Worm (Caenorhabditis elegans) whole organism, L4 larva: ENCODE data around the gene F09E10.6.
A peak's percentile ranks its signal among the peaks of the same experiment; 100 is the strongest.

ENCODE experiments used
- F10B5.3 ChIP-seq: sonication (generic microtip); optimal IDR thresholded peaks from 2 replicates; lab custom pipeline; 2016; ENCODE audit warnings: mild to moderate bottlenecking, missing genetic modification characterization, missing compliant biosample characterization
- F26F4.8 ChIP-seq: fragments of 200-800 bp; sonication (Bioruptor generic); conservative IDR thresholded peaks from 2 replicates; pipeline ENCODE4 v1.3.6; 2022; ENCODE audit warnings: missing genetic modification characterization, missing compliant biosample characterization
- Y105C5A.15 ChIP-seq: fragments of 200-800 bp; sonication (Bioruptor generic); IDR thresholded peaks from 2 replicates; pipeline ENCODE4 v1.3.6; 2022; ENCODE audit warnings: missing genetic modification characterization, missing compliant biosample characterization
- Y75B8A.6 ChIP-seq: fragments of 200-800 bp; sonication (Bioruptor generic); IDR thresholded peaks from 2 replicates; pipeline ENCODE4 v1.3.6; 2022; ENCODE audit warnings: missing genetic modification reagents, missing genetic modification characterization, missing compliant biosample characterization
- ZK337.2 ChIP-seq: fragments of 200-800 bp; sonication (Bioruptor generic); IDR thresholded peaks from 2 replicates; pipeline ENCODE4 v1.3.6; 2022; ENCODE audit warnings: missing genetic modification reagents, missing genetic modification characterization, missing compliant biosample characterization
- aha-1 ChIP-seq: fragments of 150-350 bp; peaks from one replicate; lab custom pipeline; 2014; ENCODE audit warnings: missing biosample characterization, missing genetic modification characterization
- arid-1 ChIP-seq: fragments of 200-800 bp; sonication (Bioruptor generic); conservative IDR thresholded peaks from 2 replicates; pipeline ENCODE4 v1.3.6; 2022; ENCODE audit warnings: missing genetic modification reagents, missing genetic modification characterization, missing compliant biosample characterization
- ceh-44 ChIP-seq: fragments of 200-800 bp; sonication (Bioruptor generic); IDR thresholded peaks from 2 replicates; pipeline ENCODE4 v1.3.6; 2022; ENCODE audit warnings: missing genetic modification reagents, missing genetic modification characterization, missing compliant biosample characterization
- ceh-82 ChIP-seq: sonication (generic microtip); optimal IDR thresholded peaks from 2 replicates; lab custom pipeline; 2017; ENCODE audit warnings: missing biosample characterization, missing genetic modification characterization
- ces-1 ChIP-seq: fragments of 150-350 bp; sonication (generic microtip); optimal IDR thresholded peaks from 4 replicates; lab custom pipeline; 2014; ENCODE audit warnings: missing biosample characterization, missing genetic modification reagents, missing genetic modification characterization
- ctbp-1 ChIP-seq: fragments of 200-800 bp; sonication (Bioruptor generic); IDR thresholded peaks from 2 replicates; pipeline ENCODE4 v1.3.6; 2022; ENCODE audit warnings: missing genetic modification reagents, missing genetic modification characterization, missing compliant biosample characterization
- daf-16 ChIP-seq, 3 experiments: sonication (generic microtip); optimal IDR thresholded peaks; 2 replicates each; lab custom pipeline; 2016 to 2017; ENCODE audit warnings: missing genetic modification characterization in 3 of 3, missing genetic modification reagents in 3 of 3, mild to moderate bottlenecking in 2 of 3, missing compliant biosample characterization in 2 of 3, missing biosample characterization in 1 of 3, moderate library complexity in 1 of 3
- dmd-6 ChIP-seq: fragments of 200-800 bp; sonication (Bioruptor generic); IDR thresholded peaks from 2 replicates; pipeline ENCODE4 v1.3.6; 2022; ENCODE audit warnings: missing genetic modification reagents, missing genetic modification characterization, missing compliant biosample characterization
- fkh-10 ChIP-seq: fragments of 150-350 bp; optimal IDR thresholded peaks from 2 replicates; lab custom pipeline; 2014; ENCODE audit warnings: missing biosample characterization, missing genetic modification reagents, missing genetic modification characterization
- hif-1 ChIP-seq, 2 experiments: sonication (generic microtip); optimal IDR thresholded peaks; 2 replicates each; lab custom pipeline; 2016 to 2017; ENCODE audit warnings: missing compliant biosample characterization in 2 of 2, missing genetic modification characterization in 2 of 2, missing genetic modification reagents in 2 of 2, missing genotype in 2 of 2, mild to moderate bottlenecking in 1 of 2
- hlh-11 ChIP-seq: fragments of 200-800 bp; sonication (Bioruptor generic); optimal IDR thresholded peaks from 2 replicates; lab custom pipeline; 2018; ENCODE audit warnings: mild to moderate bottlenecking, missing genetic modification characterization, missing compliant biosample characterization
- hlh-30 ChIP-seq: sonication (generic microtip); optimal IDR thresholded peaks from 2 replicates; lab custom pipeline; 2017; ENCODE audit warnings: antibody characterized with exemption, mild to moderate bottlenecking, missing genetic modification characterization, missing compliant biosample characterization; ENCODE audit not compliant: insufficient read depth
- lin-29 ChIP-seq: fragments of 200-800 bp; sonication (Bioruptor generic); IDR thresholded peaks from 2 replicates; pipeline ENCODE4 v1.3.6; 2022; ENCODE audit warnings: missing genetic modification reagents, missing genetic modification characterization, missing compliant biosample characterization
- lin-38 ChIP-seq: fragments of 200-800 bp; sonication (Bioruptor generic); IDR thresholded peaks from 2 replicates; pipeline ENCODE4 v1.3.6; 2022; ENCODE audit warnings: missing genetic modification reagents, missing genetic modification characterization, missing compliant biosample characterization
- mep-1 ChIP-seq: fragments of 150-350 bp; sonication (generic microtip); optimal IDR thresholded peaks from 3 replicates; lab custom pipeline; 2014; ENCODE audit warnings: missing biosample characterization, missing genetic modification characterization
- mes-2 ChIP-seq: sonication (generic microtip); optimal IDR thresholded peaks from 2 replicates; lab custom pipeline; 2016; ENCODE audit warnings: missing genotype, mild to moderate bottlenecking, missing genetic modification characterization, missing compliant biosample characterization; ENCODE audit not compliant: poor library complexity, severe bottlenecking
- mxl-2 ChIP-seq: fragments of 200-800 bp; sonication (Bioruptor generic); conservative IDR thresholded peaks from 2 replicates; pipeline ENCODE4 v1.3.6; 2022; ENCODE audit warnings: missing genetic modification reagents, missing genetic modification characterization, missing compliant biosample characterization
- mxl-3 ChIP-seq: fragments of 200-800 bp; sonication (Bioruptor generic); optimal IDR thresholded peaks from 2 replicates; lab custom pipeline; 2018; ENCODE audit warnings: mild to moderate bottlenecking, missing genetic modification characterization, missing compliant biosample characterization
- nhr-10 ChIP-seq: fragments of 150-350 bp; optimal IDR thresholded peaks from 2 replicates; lab custom pipeline; 2014; ENCODE audit warnings: missing biosample characterization, missing genetic modification characterization
- nhr-28 ChIP-seq: fragments of 150-350 bp; optimal IDR thresholded peaks from 2 replicates; lab custom pipeline; 2014; ENCODE audit warnings: missing biosample characterization, missing genetic modification characterization
- nhr-76 ChIP-seq: fragments of 150-350 bp; optimal IDR thresholded peaks from 2 replicates; lab custom pipeline; 2014; ENCODE audit warnings: missing biosample characterization, missing genetic modification characterization
- nhr-77 ChIP-seq: fragments of 150-350 bp; optimal IDR thresholded peaks from 2 replicates; lab custom pipeline; 2014; ENCODE audit warnings: missing biosample characterization, missing genetic modification characterization
- pha-4 ChIP-seq, 2 experiments: fragments of 150-350 bp in 1 of 2; fragments of 200-800 bp in 1 of 2; sonication (Bioruptor generic) in 1 of 2; IDR thresholded peaks in 1 of 2; optimal IDR thresholded peaks in 1 of 2; 2 replicates each; pipeline versions ENCODE4 v1.3.6 to Lab custom; 2014 to 2022; ENCODE audit warnings: missing genetic modification characterization in 2 of 2, missing genetic modification reagents in 2 of 2, missing biosample characterization in 1 of 2, missing compliant biosample characterization in 1 of 2
- saeg-2 ChIP-seq: fragments of 200-800 bp; sonication (Bioruptor generic); IDR thresholded peaks from 2 replicates; pipeline ENCODE4 v1.3.6; 2022; ENCODE audit warnings: missing genetic modification reagents, missing genetic modification characterization, missing compliant biosample characterization
- set-16 ChIP-seq: fragments of 200-800 bp; sonication (Bioruptor generic); IDR thresholded peaks from 2 replicates; pipeline ENCODE4 v1.3.6; 2022; ENCODE audit warnings: missing genetic modification reagents, missing genetic modification characterization, missing compliant biosample characterization
- skn-1 ChIP-seq: fragments of 150-350 bp; optimal IDR thresholded peaks from 2 replicates; lab custom pipeline; 2014; ENCODE audit warnings: missing biosample characterization, missing genetic modification characterization
- unc-62 ChIP-seq, 3 experiments: fragments of 150-350 bp in 1 of 3; sonication (generic microtip); optimal IDR thresholded peaks in 2 of 3; peaks in 1 of 3; 1 replicate in 1 of 3; 2 replicates in 2 of 3; lab custom pipeline; 2014 to 2017; ENCODE audit warnings: missing biosample characterization in 3 of 3, missing genetic modification characterization in 3 of 3, missing genetic modification reagents in 3 of 3, missing genotype in 1 of 3
- zfp-2 ChIP-seq: sonication (generic microtip); optimal IDR thresholded peaks from 2 replicates; lab custom pipeline; 2016; ENCODE audit warnings: mild to moderate bottlenecking, missing genetic modification characterization, missing compliant biosample characterization
- ztf-11 ChIP-seq: fragments of 150-350 bp; optimal IDR thresholded peaks from 2 replicates; lab custom pipeline; 2014; ENCODE audit warnings: missing biosample characterization, missing genetic modification characterization

F09E10.6 gene

DNA sequence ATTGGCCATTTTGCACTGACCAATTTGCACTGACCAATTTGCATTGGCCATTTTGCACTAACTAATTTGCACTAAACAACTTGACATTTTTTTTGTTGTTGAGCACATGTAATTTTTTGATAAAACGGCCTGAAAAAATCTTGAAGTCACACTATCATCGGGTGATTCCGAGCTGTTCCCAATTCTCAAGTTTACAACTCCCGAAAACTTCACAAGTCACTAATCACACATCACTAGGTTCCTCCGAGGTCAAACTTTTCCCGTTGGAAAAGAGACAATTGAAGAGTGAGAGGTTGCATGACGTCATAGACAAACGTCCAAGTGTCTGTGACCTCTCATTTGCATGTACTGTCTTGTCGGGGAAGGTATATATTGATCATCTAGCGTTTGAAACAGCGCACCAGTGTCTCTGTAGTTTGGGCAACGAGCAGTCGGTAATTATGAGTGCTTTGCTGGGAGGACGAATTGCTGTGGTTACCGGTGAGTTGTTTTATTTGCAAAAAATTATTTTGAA lies 11.3 kb downstream of the F09E10.6 start, which contains the start of the genes D1005.10 and dhs-25 (continued):
- TF ChIP-seq ces-1, result no peak
- TF ChIP-seq nhr-10 (tag; lab: Kevin White, UChicago), result peak; percentile 93
- peak; percentile 80 for TF ChIP-seq mes-2
- TF ChIP-seq, all 104 proteins: peak for 34

DNA sequence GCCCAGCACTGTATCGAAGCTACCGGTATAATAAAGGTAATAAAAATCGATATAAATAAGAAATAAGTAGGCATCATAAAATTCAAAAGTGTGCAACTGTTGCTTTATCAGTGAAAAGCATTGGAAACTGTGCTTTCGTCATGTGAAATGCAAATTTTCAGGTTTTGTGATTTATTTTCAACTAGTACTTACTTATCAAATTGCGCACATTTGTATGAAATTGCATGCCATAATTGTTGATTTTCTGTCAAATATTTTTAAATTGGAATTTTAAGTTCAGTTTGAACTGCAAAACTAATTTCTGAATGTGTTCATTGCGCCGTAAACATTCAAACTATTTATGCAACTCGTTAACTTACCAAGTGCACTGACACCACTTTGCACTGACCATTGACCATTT lies 11.8 kb downstream of the F09E10.6 start, which contains the start of gene D1005.4:
D1005.4 (minus strand) TSS at position 101 of the 400 bp plus-strand sequence.
- TF ChIP-seq Y75B8A.6 (GFP tag; lab: Robert Waterston, UW) (no peak), nhr-77 (no peak), Y105C5A.15 (GFP tag; lab: Robert Waterston, UW) (no peak), F10B5.3 (no peak), nhr-28 (tag; lab: Kevin White, UChicago) (peak; percentile 38), pha-4 (GFP tag; IDR thresholded peaks at IDR 0.05; lab: Robert Waterston, UW) (no peak), pha-4 (tag; optimal IDR thresholded peaks at IDR 0.05; lab: Kevin White, UChicago) (no peak), mep-1 (tag; lab: Kevin White, UChicago) (no peak), arid-1 (GFP tag; lab: Robert Waterston, UW) (no peak)

- no peak for TF ChIP-seq set-16 (GFP tag; lab: Robert Waterston, UW)
- TF ChIP-seq zfp-2 (tag; lab: Kevin White, UChicago), result no peak
- peak; percentile 90 for TF ChIP-seq aha-1 (tag; lab: Kevin White, UChicago)
- no peak for TF ChIP-seq F26F4.8 (GFP tag; lab: Robert Waterston, UW)
- no peak for TF ChIP-seq skn-1
- no peak for TF ChIP-seq hif-1 (tag; optimal IDR thresholded peaks at IDR 0.05; lab: Kevin White, UChicago)
- TF ChIP-seq nhr-76 (tag; lab: Kevin White, UChicago), result no peak
These were observed 14.3 kb downstream of the F09E10.6 start for ce11 chrX:1483229-1483628.

DNA sequence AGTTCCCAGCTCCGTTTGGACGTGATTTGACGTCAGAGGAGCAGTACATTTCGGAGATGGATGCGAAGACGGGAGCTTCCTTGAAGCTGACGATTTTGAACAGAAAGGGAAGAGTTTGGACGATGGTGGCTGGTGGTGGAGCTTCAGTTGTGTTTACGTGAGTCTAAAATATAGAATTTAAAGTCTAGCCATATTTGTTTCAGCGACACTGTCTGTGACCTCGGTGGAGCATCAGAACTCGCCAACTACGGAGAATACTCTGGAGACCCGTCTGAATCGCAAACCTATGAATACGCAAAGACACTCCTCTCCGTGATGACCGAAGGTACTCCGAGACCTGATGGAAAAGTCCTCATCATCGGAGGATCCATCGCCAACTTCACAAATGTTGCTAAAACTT lies 16.9 kb downstream of the F09E10.6 start:
- TF ChIP-seq lin-29 (GFP tag; lab: Robert Waterston, UW) (no peak), lin-38 (GFP tag; lab: Robert Waterston, UW) (no peak), hlh-30 (tag; lab: Kevin White, UChicago) (no peak), saeg-2 (GFP tag; lab: Robert Waterston, UW) (no peak), zfp-2 (tag; lab: Kevin White, UChicago) (no peak), ztf-11 (no peak), mxl-3 (GFP tag; lab: Kevin White, UChicago) (no peak), ctbp-1 (GFP tag; lab: Robert Waterston, UW) (no peak), ceh-82 (tag; lab: Kevin White, UChicago) (no peak), ZK337.2 (no peak), fkh-10 (GFP tag; lab: Kevin White, UChicago) (no peak)

ce11 chrX:1479637-1480036 lies 17.8 kb downstream of the F09E10.6 start:
- peak; percentile 97 for TF ChIP-seq mxl-2 (GFP tag; lab: Robert Waterston, UW)
- TF ChIP-seq hlh-11 (tag; lab: Kevin White, UChicago), result peak; percentile 25
- TF ChIP-seq dmd-6, result peak; percentile 45; the same call in 1 of the 2 replicates
- no peak for TF ChIP-seq nhr-28 (tag; lab: Kevin White, UChicago)
- TF ChIP-seq daf-16 (GFP tag; optimal IDR thresholded peaks at IDR 0.05; lab: Kevin White, UChicago), result no peak
- peak; percentile 40 for TF ChIP-seq daf-16 (tag; optimal IDR thresholded peaks at IDR 0.05; lab: Kevin White, UChicago)
- TF ChIP-seq aha-1 (tag; lab: Kevin White, UChicago), result peak; percentile 36
- TF ChIP-seq unc-62 (GFP tag; optimal IDR thresholded peaks at IDR 0.05 in 1 of 2; lab: Kevin White, UChicago), result peak in 1 of 2 experiments; percentile 70
- no peak for TF ChIP-seq unc-62 (tag; optimal IDR thresholded peaks at IDR 0.05; lab: Kevin White, UChicago)
- no peak for TF ChIP-seq ceh-44 (GFP tag; lab: Robert Waterston, UW)
- TF ChIP-seq hlh-30 (tag; lab: Kevin White, UChicago), result peak; percentile 71
